Worm (Caenorhabditis elegans) whole organism, early embryonic: Measurements from ENCODE around the gene fbxa-183.

Experiments
- aly-1 ChIP-seq: sonication (generic microtip); optimal IDR thresholded peaks from 2 replicates; lab custom pipeline; 2016; ENCODE audit warnings: missing genetic modification characterization, missing compliant biosample characterization
- ets-7 ChIP-seq: sonication (generic microtip); optimal IDR thresholded peaks from 2 replicates; lab custom pipeline; 2016; ENCODE audit warnings: missing genotype, missing genetic modification characterization, missing compliant biosample characterization
- flt-1 ChIP-seq: fragments of 200-800 bp; sonication (Bioruptor generic); IDR thresholded peaks from 2 replicates; pipeline ENCODE4 v1.3.6; 2022; ENCODE audit warnings: missing genetic modification characterization, missing compliant biosample characterization
- hmbx-1 ChIP-seq: sonication (generic microtip); optimal IDR thresholded peaks from 2 replicates; lab custom pipeline; 2016; ENCODE audit warnings: mild to moderate bottlenecking, missing genetic modification characterization, missing compliant biosample characterization
- hmg-4 ChIP-seq: fragments of 200-800 bp; sonication (Bioruptor generic); optimal IDR thresholded peaks from 2 replicates; lab custom pipeline; 2018; ENCODE audit warnings: mild to moderate bottlenecking, missing genetic modification characterization, missing compliant biosample characterization

- TF ChIP-seq ets-7 (tag; lab: Kevin White, UChicago) = no peak
- no peak for TF ChIP-seq flt-1 (GFP tag; lab: Robert Waterston, UW)
- TF ChIP-seq hmg-4 (GFP tag; lab: Kevin White, UChicago) = no peak
- no peak for TF ChIP-seq hmbx-1 (tag; lab: Kevin White, UChicago)
- no peak for TF ChIP-seq aly-1 (tag; lab: Kevin White, UChicago)
Measured at ce11 chrV:5768292-5768695, 14.3 kb downstream of the fbxa-183 start.
